Fruit fly (Drosophila melanogaster) whole organism, embryonic: ENCODE data around the gene Tasp1.

ENCODE experiments used
- Bteb2 ChIP-seq: fragments of 200-800 bp; sonication (Bioruptor generic); optimal IDR thresholded peaks from 2 replicates; lab custom pipeline; 2016; ENCODE audit warnings: missing biosample characterization, missing genetic modification characterization
- CG10321 ChIP-seq: fragments of 200-800 bp; sonication (Bioruptor generic); IDR thresholded peaks from 2 replicates; pipeline ENCODE4 v1.3.6; 2022; ENCODE audit warnings: missing biosample characterization, missing genetic modification characterization
- CG11247 ChIP-seq: fragments of 200-800 bp; sonication (Bioruptor generic); IDR thresholded peaks from 2 replicates; pipeline ENCODE4 v1.3.6; 2022; ENCODE audit warnings: missing biosample characterization, missing genetic modification characterization
- CG11456 ChIP-seq: fragments of 200-800 bp; sonication (Bioruptor generic); IDR thresholded peaks from 3 replicates; pipeline ENCODE4 v1.3.6; 2022; ENCODE audit warnings: missing biosample characterization, missing genetic modification characterization
- CG11560 ChIP-seq: fragments of 200-800 bp; sonication (Bioruptor generic); IDR thresholded peaks from 3 replicates; pipeline ENCODE4 v1.3.6; 2022; ENCODE audit warnings: missing biosample characterization, missing genetic modification characterization
- CG13424 ChIP-seq: fragments of 200-800 bp; sonication (Bioruptor generic); optimal IDR thresholded peaks from 2 replicates; lab custom pipeline; 2019; ENCODE audit warnings: missing biosample characterization, mild to moderate bottlenecking, missing genetic modification characterization, moderate library complexity
- CG13775 ChIP-seq: fragments of 200-800 bp; sonication (Bioruptor generic); optimal IDR thresholded peaks from 3 replicates; lab custom pipeline; 2017; ENCODE audit warnings: missing biosample characterization, mild to moderate bottlenecking, missing genetic modification characterization
- CG14965 ChIP-seq: fragments of 200-800 bp; sonication (Bioruptor generic); optimal IDR thresholded peaks from 2 replicates; lab custom pipeline; 2016; ENCODE audit warnings: missing biosample characterization, missing genetic modification characterization, borderline replicate concordance
- CG15514 ChIP-seq: fragments of 200-800 bp; sonication (Bioruptor generic); optimal IDR thresholded peaks from 3 replicates; lab custom pipeline; 2017; ENCODE audit warnings: missing biosample characterization, missing genetic modification characterization, mild to moderate bottlenecking, moderate library complexity, missing genetic modification reagents
- CG1603 ChIP-seq: fragments of 200-800 bp; sonication (Bioruptor generic); optimal IDR thresholded peaks from 2 replicates; lab custom pipeline; 2019; ENCODE audit warnings: missing biosample characterization, mild to moderate bottlenecking, missing genetic modification characterization, moderate library complexity
- CG16813 ChIP-seq: fragments of 200-800 bp; sonication (Bioruptor generic); IDR thresholded peaks from 3 replicates; pipeline ENCODE4 v1.3.6; 2022; ENCODE audit warnings: missing biosample characterization, missing genetic modification characterization; ENCODE audit not compliant: partially characterized antibody
- CG17829 ChIP-seq: fragments of 200-800 bp; optimal IDR thresholded peaks from 2 replicates; lab custom pipeline; 2019; ENCODE audit warnings: missing biosample characterization, mild to moderate bottlenecking, missing genetic modification characterization, moderate library complexity
- CG17912 ChIP-seq: fragments of 200-800 bp; sonication (Bioruptor generic); optimal IDR thresholded peaks from 2 replicates; lab custom pipeline; 2018; ENCODE audit warnings: missing biosample characterization, mild to moderate bottlenecking, missing genetic modification characterization
- CG18262 ChIP-seq: fragments of 200-800 bp; optimal IDR thresholded peaks from 3 replicates; lab custom pipeline; 2019; ENCODE audit warnings: missing biosample characterization, mild to moderate bottlenecking, missing genetic modification characterization, moderate library complexity
- CG1832 ChIP-seq: fragments of 200-800 bp; sonication (Bioruptor generic); optimal IDR thresholded peaks from 2 replicates; lab custom pipeline; 2017; ENCODE audit warnings: missing biosample characterization, mild to moderate bottlenecking, missing genetic modification characterization, inconsistent platforms
- CG4360 ChIP-seq: fragments of 200-800 bp; sonication (Bioruptor generic); IDR thresholded peaks from 2 replicates; pipeline ENCODE4 v1.3.6; 2022; ENCODE audit warnings: missing biosample characterization, missing genetic modification characterization
- CG4854 ChIP-seq: fragments of 200-800 bp; sonication (Bioruptor generic); optimal IDR thresholded peaks from 2 replicates; lab custom pipeline; 2016; ENCODE audit warnings: missing biosample characterization, missing genetic modification characterization, inconsistent platforms
- CG6654 ChIP-seq: fragments of 200-800 bp; sonication (Bioruptor generic); optimal IDR thresholded peaks from 2 replicates; lab custom pipeline; 2017; ENCODE audit warnings: missing biosample characterization, mild to moderate bottlenecking, missing genetic modification characterization
- CG8478 ChIP-seq: fragments of >200 bp; optimal IDR thresholded peaks from 2 replicates; lab custom pipeline; 2018
- CG9932 ChIP-seq: fragments of 200-800 bp; sonication (Bioruptor generic); IDR thresholded peaks from 2 replicates; pipeline ENCODE4 v1.3.6; 2022; ENCODE audit warnings: missing biosample characterization, missing genetic modification characterization
- CHES-1-like ChIP-seq: fragments of 200-800 bp; sonication (Bioruptor generic); optimal IDR thresholded peaks from 2 replicates; lab custom pipeline; 2016; ENCODE audit warnings: missing biosample characterization, missing genetic modification characterization
- Ets65A ChIP-seq: fragments of 200-800 bp; sonication (Bioruptor generic); peaks from one replicate; lab custom pipeline; 2016; ENCODE audit warnings: missing biosample characterization, missing genetic modification characterization
- HmgZ ChIP-seq: fragments of 200-800 bp; sonication (Bioruptor generic); optimal IDR thresholded peaks from 2 replicates; lab custom pipeline; 2018; ENCODE audit warnings: missing biosample characterization, mild to moderate bottlenecking, missing genetic modification characterization
- Hr3 ChIP-seq: fragments of 200-800 bp; sonication (Bioruptor generic); optimal IDR thresholded peaks from 3 replicates; lab custom pipeline; 2016; ENCODE audit warnings: missing biosample characterization, missing genetic modification characterization
- Hsf ChIP-seq: fragments of 200-800 bp; sonication (Bioruptor generic); optimal IDR thresholded peaks from 3 replicates; lab custom pipeline; 2016; ENCODE audit warnings: missing biosample characterization, missing genetic modification characterization
- MBD-R2 ChIP-seq: fragments of 200-800 bp; sonication (Bioruptor generic); IDR thresholded peaks from 2 replicates; pipeline ENCODE4 v1.3.6; 2022; ENCODE audit warnings: missing biosample characterization, missing genetic modification characterization
- NFAT ChIP-seq: fragments of 200-800 bp; sonication (Bioruptor generic); IDR thresholded peaks from 2 replicates; pipeline ENCODE4 v1.3.6; 2022; ENCODE audit warnings: missing biosample characterization, missing genetic modification characterization
- Nf-YA ChIP-seq: fragments of 200-800 bp; sonication (Bioruptor generic); IDR thresholded peaks from 2 replicates; pipeline ENCODE4 v1.3.6; 2022; ENCODE audit warnings: missing biosample characterization, missing genetic modification characterization
- Sry-δ ChIP-seq: fragments of 200-800 bp; sonication (Bioruptor generic); optimal IDR thresholded peaks from 2 replicates; lab custom pipeline; 2016; ENCODE audit warnings: missing biosample characterization, missing genetic modification characterization
- Usf ChIP-seq: fragments of 200-800 bp; sonication (Bioruptor generic); optimal IDR thresholded peaks from 2 replicates; lab custom pipeline; 2017; ENCODE audit warnings: missing genotype, missing biosample characterization, missing genetic modification characterization
- Xbp1 ChIP-seq: fragments of 200-800 bp; sonication (Bioruptor generic); optimal IDR thresholded peaks from 3 replicates; lab custom pipeline; 2016; ENCODE audit warnings: missing biosample characterization, mild to moderate bottlenecking, missing genetic modification characterization
- ac ChIP-seq: fragments of 200-800 bp; sonication (Bioruptor generic); optimal IDR thresholded peaks from 3 replicates; lab custom pipeline; 2017; ENCODE audit warnings: missing biosample characterization, mild to moderate bottlenecking, missing genetic modification characterization
- amos ChIP-seq: fragments of 200-800 bp; sonication (Bioruptor generic); IDR thresholded peaks from 2 replicates; pipeline ENCODE4 v1.3.6; 2022; ENCODE audit warnings: missing biosample characterization, missing genetic modification characterization; ENCODE audit not compliant: partially characterized antibody
- ash1 ChIP-seq: fragments of 200-800 bp; sonication (Bioruptor generic); optimal IDR thresholded peaks from 2 replicates; lab custom pipeline; 2018; ENCODE audit warnings: missing biosample characterization, mild to moderate bottlenecking, missing genetic modification characterization
- ato ChIP-seq: fragments of 200-800 bp; sonication (Bioruptor generic); IDR thresholded peaks from 2 replicates; pipeline ENCODE4 v1.3.6; 2022; ENCODE audit warnings: missing biosample characterization, missing genetic modification characterization; ENCODE audit not compliant: partially characterized antibody
- bab2 ChIP-seq: fragments of 200-800 bp; sonication (Bioruptor generic); optimal IDR thresholded peaks from 2 replicates; lab custom pipeline; 2016; ENCODE audit warnings: missing biosample characterization, missing genetic modification characterization
- crp ChIP-seq, 2 experiments: fragments of 200-800 bp; sonication (Bioruptor generic); optimal IDR thresholded peaks; 2 replicates in 1 of 2; 3 replicates in 1 of 2; lab custom pipeline; 2017; ENCODE audit warnings: missing biosample characterization in 2 of 2, missing genetic modification characterization in 2 of 2, mild to moderate bottlenecking in 1 of 2, moderate library complexity in 1 of 2
- emc ChIP-seq: fragments of 200-800 bp; sonication (Bioruptor generic); optimal IDR thresholded peaks from 2 replicates; lab custom pipeline; 2016; ENCODE audit warnings: missing biosample characterization, missing genetic modification characterization
- lola ChIP-seq, 3 experiments: fragments of >200 bp in 2 of 3; fragments of 200-800 bp in 1 of 3; sonication (Bioruptor generic) in 1 of 3; optimal IDR thresholded peaks; 2 replicates each; lab custom pipeline; 2017 to 2019; ENCODE audit warnings: missing biosample characterization in 3 of 3, missing genetic modification characterization in 3 of 3, mild to moderate bottlenecking in 1 of 3, moderate library complexity in 1 of 3
- mam ChIP-seq: fragments of 200-800 bp; sonication (Bioruptor generic); optimal IDR thresholded peaks from 3 replicates; lab custom pipeline; 2016; ENCODE audit warnings: missing biosample characterization, missing genetic modification characterization
- mirr ChIP-seq: fragments of 200-800 bp; sonication (Bioruptor generic); optimal IDR thresholded peaks from 3 replicates; lab custom pipeline; 2018; ENCODE audit warnings: missing biosample characterization, mild to moderate bottlenecking, missing genetic modification characterization
- nmo ChIP-seq: fragments of 200-800 bp; sonication (Bioruptor generic); optimal IDR thresholded peaks from 2 replicates; lab custom pipeline; 2018; ENCODE audit warnings: missing biosample characterization, mild to moderate bottlenecking, missing genetic modification characterization, moderate library complexity
- pros ChIP-seq: fragments of 200-800 bp; sonication (Bioruptor generic); optimal IDR thresholded peaks from 3 replicates; lab custom pipeline; 2019; ENCODE audit warnings: missing biosample characterization, mild to moderate bottlenecking, missing genetic modification characterization, moderate library complexity
- pzg ChIP-seq: fragments of 200-800 bp; sonication (Bioruptor generic); optimal IDR thresholded peaks from 3 replicates; lab custom pipeline; 2018; ENCODE audit warnings: missing biosample characterization, mild to moderate bottlenecking, missing genetic modification characterization, moderate library complexity
- sens-2 ChIP-seq: fragments of 200-800 bp; sonication (Bioruptor generic); IDR thresholded peaks from 2 replicates; pipeline ENCODE4 v1.3.6; 2022; ENCODE audit warnings: missing biosample characterization, missing genetic modification characterization
- sim ChIP-seq: fragments of 200-800 bp; sonication (Bioruptor generic); IDR thresholded peaks from 2 replicates; pipeline ENCODE4 v1.3.6; 2022; ENCODE audit warnings: missing biosample characterization, missing genetic modification characterization
- tll ChIP-seq, 2 experiments: fragments of 200-800 bp in 1 of 2; fragments of >200 bp in 1 of 2; sonication (Bioruptor generic) in 1 of 2; optimal IDR thresholded peaks; 2 replicates each; lab custom pipeline; 2017 to 2019; ENCODE audit warnings: missing biosample characterization in 2 of 2, missing genetic modification characterization in 2 of 2, mild to moderate bottlenecking in 1 of 2, moderate library complexity in 1 of 2
- trem ChIP-seq: fragments of 200-800 bp; optimal IDR thresholded peaks from 3 replicates; lab custom pipeline; 2019; ENCODE audit warnings: missing biosample characterization, mild to moderate bottlenecking, missing genetic modification characterization, moderate library complexity
- tx ChIP-seq: fragments of 200-800 bp; sonication (Bioruptor generic); optimal IDR thresholded peaks from 2 replicates; lab custom pipeline; 2016; ENCODE audit warnings: missing biosample characterization, missing genetic modification characterization
- unpg ChIP-seq: fragments of 200-800 bp; sonication (Bioruptor generic); optimal IDR thresholded peaks from 3 replicates; lab custom pipeline; 2018; ENCODE audit warnings: missing biosample characterization, mild to moderate bottlenecking, missing genetic modification characterization, moderate library complexity
- usp ChIP-seq: fragments of >200 bp; optimal IDR thresholded peaks from 2 replicates; lab custom pipeline; 2017; ENCODE audit warnings: missing biosample characterization, missing genetic modification characterization
- wor ChIP-seq: fragments of 200-800 bp; sonication (Bioruptor generic); IDR thresholded peaks from 2 replicates; pipeline ENCODE4 v1.3.6; 2022; ENCODE audit warnings: missing biosample characterization, missing genetic modification characterization

The Tasp1 gene

dm6 chr3L:16050887-16051258 is 36.5 kb downstream of the Tasp1 start, which contains the start of gene Diap1 (continued):
- no peak for TF ChIP-seq CG8478
- TF ChIP-seq CG10321 (GFP tag; lab: Robert Waterston, UW), result no peak
- no peak for TF ChIP-seq CG1832 (GFP tag; lab: Kevin White, UChicago)
- TF ChIP-seq ash1 (GFP tag; lab: Kevin White, UChicago), result no peak
- TF ChIP-seq CG18262 (tag; lab: Kevin White, UChicago), result no peak
- no peak for TF ChIP-seq tx (GFP tag; lab: Kevin White, UChicago)
- no peak for TF ChIP-seq CG17829 (tag; lab: Kevin White, UChicago)
- TF ChIP-seq CG4360 (GFP tag; lab: Robert Waterston, UW), result no peak
- no peak for TF ChIP-seq sim (GFP tag; lab: Robert Waterston, UW)
- no peak for TF ChIP-seq wor (GFP tag; lab: Robert Waterston, UW)
- TF ChIP-seq CG11560 (tag; lab: Robert Waterston, UW), result peak; percentile 100
- TF ChIP-seq CG11456 (GFP tag; lab: Robert Waterston, UW), result no peak
- TF ChIP-seq CG14965 (GFP tag; lab: Kevin White, UChicago), result no peak
- peak; percentile 89; the same call in 1 of the 2 replicates for TF ChIP-seq amos
- peak; percentile 87 for TF ChIP-seq CG16813 (GFP tag; lab: Robert Waterston, UW)
- TF ChIP-seq bab2 (GFP tag; lab: Kevin White, UChicago), result no peak
- TF ChIP-seq CHES-1-like (GFP tag; lab: Kevin White, UChicago), result no peak
- no peak for TF ChIP-seq CG4854 (GFP tag; lab: Kevin White, UChicago)
- no peak for TF ChIP-seq HmgZ (tag; lab: Kevin White, UChicago)
- no peak for TF ChIP-seq lola (GFP tag; optimal IDR thresholded peaks at IDR 0.05; lab: Kevin White, UChicago)
- TF ChIP-seq pzg, result peak; percentile 99
- no peak for TF ChIP-seq CG13424
- TF ChIP-seq MBD-R2 (GFP tag; lab: Robert Waterston, UW), result no peak
- no peak for TF ChIP-seq CG17912 (GFP tag; lab: Kevin White, UChicago)
- peak; percentile 90 for TF ChIP-seq Ets65A (GFP tag; lab: Kevin White, UChicago)
- TF ChIP-seq CG6654 (GFP tag; lab: Kevin White, UChicago), result no peak
- TF ChIP-seq emc (GFP tag; lab: Kevin White, UChicago), result no peak
- TF ChIP-seq CG1603 (tag; lab: Kevin White, UChicago), result peak; percentile 71
- TF ChIP-seq pros, result no peak
- no peak for TF ChIP-seq Bteb2 (GFP tag; lab: Kevin White, UChicago)
- no peak for TF ChIP-seq tll (GFP tag; optimal IDR thresholded peaks at IDR 0.05; lab: Kevin White, UChicago)
- no peak for TF ChIP-seq Nf-YA
- no peak for TF ChIP-seq Hr3 (GFP tag; lab: Kevin White, UChicago)
- TF ChIP-seq mirr (GFP tag; lab: Kevin White, UChicago), result no peak
- TF ChIP-seq Hsf, result no peak
- TF ChIP-seq ato (GFP tag; lab: Robert Waterston, UW), result peak; percentile 94
- TF ChIP-seq Usf (GFP tag; lab: Kevin White, UChicago), result no peak
- TF ChIP-seq ac (GFP tag; lab: Kevin White, UChicago), result no peak
- TF ChIP-seq NFAT (GFP tag; lab: Robert Waterston, UW), result no peak
- no peak for TF ChIP-seq crp (GFP tag; optimal IDR thresholded peaks at IDR 0.05; lab: Kevin White, UChicago)
- peak; percentile 50 for TF ChIP-seq nmo (GFP tag; lab: Kevin White, UChicago)
- no peak for TF ChIP-seq CG13775 (GFP tag; lab: Kevin White, UChicago)
- TF ChIP-seq CG11247, result no peak; the same call in 1 of the 2 replicates
- peak; percentile 45 for TF ChIP-seq CG9932
- TF ChIP-seq sens-2 (GFP tag; lab: Robert Waterston, UW), result no peak
- peak; percentile 90 for TF ChIP-seq Sry-δ (GFP tag; lab: Kevin White, UChicago)
- TF ChIP-seq Xbp1 (GFP tag; lab: Kevin White, UChicago), result no peak
- TF ChIP-seq trem, result peak; percentile 76
- TF ChIP-seq CG15514 (GFP tag; lab: Kevin White, UChicago), result peak; percentile 96
- no peak for TF ChIP-seq usp
- no peak for TF ChIP-seq mam (GFP tag; lab: Kevin White, UChicago)
- TF ChIP-seq unpg (GFP tag; lab: Kevin White, UChicago), result no peak
